Worm (Caenorhabditis elegans) whole organism, mixed stage, embryonic: ENCODE measurements around the gene dpy-3.

ENCODE experiments used
- M03D4.4 ChIP-seq: sonication (generic microtip); optimal IDR thresholded peaks from 2 replicates; lab custom pipeline; 2017; ENCODE audit warnings: mild to moderate bottlenecking, missing genetic modification characterization, missing compliant biosample characterization
- bed-3 ChIP-seq: fragments of 200-800 bp; sonication (Bioruptor generic); optimal IDR thresholded peaks from 3 replicates; lab custom pipeline; 2018; ENCODE audit warnings: mild to moderate bottlenecking, missing genetic modification characterization, moderate library complexity, missing compliant biosample characterization
- ces-1 ChIP-seq: fragments of 150-350 bp; optimal IDR thresholded peaks from 2 replicates; lab custom pipeline; 2014; ENCODE audit warnings: missing biosample characterization, missing genetic modification reagents, missing genetic modification characterization
- elt-1 ChIP-seq: sonication (generic microtip); optimal IDR thresholded peaks from 2 replicates; lab custom pipeline; 2017; ENCODE audit warnings: missing genetic modification characterization, mild to moderate bottlenecking, missing compliant biosample characterization, antibody characterized with exemption, moderate library complexity, borderline replicate concordance; ENCODE audit not compliant: insufficient read depth
- lin-13 ChIP-seq: fragments of 150-350 bp; optimal IDR thresholded peaks from 2 replicates; lab custom pipeline; 2014; ENCODE audit warnings: missing biosample characterization, missing genetic modification characterization
- lsy-2 ChIP-seq: fragments of 150-350 bp; optimal IDR thresholded peaks from 2 replicates; lab custom pipeline; 2014; ENCODE audit warnings: missing biosample characterization, missing genetic modification characterization
- nhr-12 ChIP-seq: fragments of 150-350 bp; optimal IDR thresholded peaks from 2 replicates; lab custom pipeline; 2014; ENCODE audit warnings: missing biosample characterization, missing genetic modification characterization
- nhr-237 ChIP-seq: fragments of 150-350 bp; optimal IDR thresholded peaks from 2 replicates; lab custom pipeline; 2014; ENCODE audit warnings: missing biosample characterization, missing genetic modification characterization
- nhr-76 ChIP-seq: sonication (generic microtip); optimal IDR thresholded peaks from 2 replicates; lab custom pipeline; 2017; ENCODE audit warnings: missing biosample characterization, missing genetic modification characterization
- snpc-4 ChIP-seq: fragments of 150-350 bp; optimal IDR thresholded peaks from 2 replicates; lab custom pipeline; 2014; ENCODE audit warnings: missing biosample characterization, missing genetic modification characterization
- unc-120 ChIP-seq: sonication (generic microtip); optimal IDR thresholded peaks from 2 replicates; lab custom pipeline; 2017; ENCODE audit warnings: missing genetic modification characterization, missing compliant biosample characterization; ENCODE audit not compliant: poor library complexity, severe bottlenecking
- unc-39 ChIP-seq: fragments of 150-350 bp; optimal IDR thresholded peaks from 2 replicates; lab custom pipeline; 2014; ENCODE audit warnings: missing biosample characterization, missing genetic modification characterization
- ztf-11 ChIP-seq: fragments of 150-350 bp; optimal IDR thresholded peaks from 2 replicates; lab custom pipeline; 2014; ENCODE audit warnings: missing biosample characterization, missing genetic modification characterization

DNA sequence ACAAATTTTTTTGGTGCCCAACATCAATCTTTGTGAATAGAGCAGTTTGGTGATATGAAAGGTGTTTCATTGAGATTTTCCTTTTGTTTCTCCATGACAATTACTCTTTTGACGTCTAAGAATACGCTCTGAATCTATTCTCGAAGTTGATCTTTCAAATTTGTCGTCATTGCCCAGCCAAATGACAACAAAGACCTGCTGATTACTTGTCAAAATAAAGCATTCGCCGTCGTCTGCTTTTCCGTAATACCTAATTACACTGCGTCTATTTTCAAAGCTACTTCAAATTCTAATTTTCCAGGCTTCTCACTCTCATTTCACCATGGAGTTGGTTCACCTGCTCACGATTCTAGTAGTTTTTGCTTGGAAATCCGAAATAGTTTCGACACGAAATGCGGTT is 40.1 kb downstream of the dpy-3 start, which contains the start of gene F53B1.3:
- TF ChIP-seq lsy-2 (tag; lab: Kevin White, UChicago) (no peak), ztf-11 (tag; lab: Kevin White, UChicago) (no peak), elt-1 (tag; lab: Kevin White, UChicago) (no peak), ces-1 (GFP tag; lab: Kevin White, UChicago) (no peak), unc-39 (tag; lab: Kevin White, UChicago) (no peak), lin-13 (tag; lab: Kevin White, UChicago) (no peak), nhr-237 (no peak), unc-120 (tag; lab: Kevin White, UChicago) (no peak), M03D4.4 (tag; lab: Kevin White, UChicago) (no peak), bed-3 (GFP tag; lab: Kevin White, UChicago) (no peak), nhr-12 (no peak), nhr-76 (no peak), snpc-4 (tag; lab: Kevin White, UChicago) (no peak)
